Fruit fly (Drosophila melanogaster): ENCODE results near the gene Dnaaf5.

The Dnaaf5 gene

dm6 chr3R:14410396-14410795 lies 48.8 kb upstream of the Dnaaf5 start:
- TF ChIP-seq abd-A (tag; optimal IDR thresholded peaks at IDR 0.05): no peak
- TF ChIP-seq CG11696 (GFP tag; IDR thresholded peaks at IDR 0.05): no peak
- no peak for TF ChIP-seq CG8944 (GFP tag; optimal IDR thresholded peaks at IDR 0.05)
- no peak for TF ChIP-seq ab (GFP tag; optimal IDR thresholded peaks at IDR 0.05)
- no peak for TF ChIP-seq CG9797 (GFP tag; optimal IDR thresholded peaks at IDR 0.05)
- no peak for TF ChIP-seq pan (optimal IDR thresholded peaks at IDR 0.05)
- TF ChIP-seq pan (GFP tag; optimal IDR thresholded peaks at IDR 0.05 in 1 of 2, IDR thresholded peaks at IDR 0.05 in 1 of 2): no peak
- no peak for TF ChIP-seq YL-1 (GFP tag; optimal IDR thresholded peaks at IDR 0.05)

dm6 chr3R:14406648-14407047 lies 45.1 kb upstream of the Dnaaf5 start:
- TF ChIP-seq sens (GFP tag): no peak
- TF ChIP-seq Med (GFP tag): peak; percentile 60
- TF ChIP-seq PHDP (tag; optimal IDR thresholded peaks at IDR 0.05): no peak
- no peak for TF ChIP-seq CG8359 (GFP tag; optimal IDR thresholded peaks at IDR 0.05; ENCODE audit: borderline replicate concordance)
- TF ChIP-seq tll (GFP tag; optimal IDR thresholded peaks at IDR 0.05): no peak
- TF ChIP-seq sug (tag; optimal IDR thresholded peaks at IDR 0.05): no peak
- no peak for TF ChIP-seq pfk (GFP tag; optimal IDR thresholded peaks at IDR 0.05)
- no peak for TF ChIP-seq CG2889 (GFP tag; IDR thresholded peaks at IDR 0.05)

- TF ChIP-seq pita (GFP tag; optimal IDR thresholded peaks at IDR 0.05) (no peak), Pdp1 (GFP tag; optimal IDR thresholded peaks at IDR 0.05) (no peak), CG11504 (tag; optimal IDR thresholded peaks at IDR 0.05) (peak; percentile 21), CG8478 (optimal IDR thresholded peaks at IDR 0.05) (no peak), CG12299 (tag; optimal IDR thresholded peaks at IDR 0.05) (no peak), Myb (GFP tag; optimal IDR thresholded peaks at IDR 0.05) (no peak), fd96Cb (tag; optimal IDR thresholded peaks at IDR 0.05) (no peak), slou (GFP tag; optimal IDR thresholded peaks at IDR 0.05) (no peak), ranshi (GFP tag; IDR thresholded peaks at IDR 0.05) (no peak), yki (optimal IDR thresholded peaks at IDR 0.05) (no peak), sug (tag; optimal IDR thresholded peaks at IDR 0.05) (no peak), CG33557 (GFP tag; optimal IDR thresholded peaks at IDR 0.05) (no peak), C15 (GFP tag; IDR thresholded peaks at IDR 0.05) (no peak), bab2 (GFP tag; optimal IDR thresholded peaks at IDR 0.05) (no peak), lab (GFP tag; optimal IDR thresholded peaks at IDR 0.05) (peak; percentile 7), CG9437 (GFP tag; optimal IDR thresholded peaks at IDR 0.05) (no peak), Deaf1 (tag; optimal IDR thresholded peaks at IDR 0.05) (peak; percentile 95), Doc3 (GFP tag; IDR thresholded peaks at IDR 0.05; ENCODE audit: partially characterized antibody) (no peak), CG17802 (tag; optimal IDR thresholded peaks at IDR 0.05) (no peak), CG43689 (GFP tag; IDR thresholded peaks at IDR 0.05) (no peak), trem (tag; optimal IDR thresholded peaks at IDR 0.05) (no peak), CG11696 (GFP tag; IDR thresholded peaks at IDR 0.05) (no peak), CG7372 (GFP tag; IDR thresholded peaks at IDR 0.05) (peak; percentile 89), Ets97D (GFP tag; optimal IDR thresholded peaks at IDR 0.05) (no peak), pfk (GFP tag; optimal IDR thresholded peaks at IDR 0.05) (no peak), sob (GFP tag; IDR thresholded peaks at IDR 0.05) (0 out of 2 replicates have a peak, but pooled peaks have one; percentile 11), GATAe (GFP tag; conservative IDR thresholded peaks at IDR 0.05) (no peak), run (tag; optimal IDR thresholded peaks at IDR 0.05) (no peak), unc-4 (GFP tag; IDR thresholded peaks at IDR 0.05; ENCODE audit: partially characterized antibody) (no peak), CG34422 (GFP tag; IDR thresholded peaks at IDR 0.05) (no peak), z (GFP tag; IDR thresholded peaks at IDR 0.05) (0 out of 3 replicates have a peak, but pooled peaks have one; percentile 24), slbo (GFP tag; IDR thresholded peaks at IDR 0.05) (no peak), CG18619 (GFP tag; optimal IDR thresholded peaks at IDR 0.05) (no peak), CG11093 (GFP tag; IDR thresholded peaks at IDR 0.05) (no peak), CG15269 (tag; optimal IDR thresholded peaks at IDR 0.05) (no peak), sr (GFP tag; IDR thresholded peaks at IDR 0.05) (0 out of 3 replicates have a peak, but pooled peaks have one; percentile 18)
Measured at dm6 chr3R:14405312-14405711, 43.7 kb upstream of the Dnaaf5 start.
